Worm (Caenorhabditis elegans): ENCODE data around the gene hoe-1.

hoe-1 gene

DNA sequence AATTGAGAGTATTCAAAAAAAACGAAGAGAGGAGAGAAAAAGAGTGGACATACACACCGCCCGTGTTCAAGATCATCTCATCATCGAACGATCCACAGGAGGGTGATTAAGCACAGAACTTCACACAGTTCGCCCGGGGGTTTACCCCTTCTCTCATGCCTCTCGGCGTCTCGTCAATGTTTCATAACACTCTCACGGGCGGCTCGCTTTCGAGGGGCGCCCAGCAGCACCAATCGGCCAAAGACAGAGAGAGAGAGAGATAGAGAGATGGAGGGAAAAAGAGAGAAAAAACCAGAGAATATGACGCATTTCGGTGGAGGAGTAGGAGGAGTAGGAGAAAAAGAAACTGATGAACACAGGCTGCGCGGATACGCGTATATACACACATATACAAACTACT, 38.9 kb downstream of the hoe-1 start:
- TF ChIP-seq F49E8.2 (tag; optimal IDR thresholded peaks at IDR 0.05; ENCODE audit: borderline replicate concordance) (no peak), Y5F2A.4 (GFP tag; optimal IDR thresholded peaks at IDR 0.05) (no peak), nhr-42 (GFP tag; IDR thresholded peaks at IDR 0.05) (0 out of 2 replicates have a peak, but pooled peaks have one; percentile 48), madf-5 (GFP tag; IDR thresholded peaks at IDR 0.05) (no peak), mxl-3 (GFP tag; optimal IDR thresholded peaks at IDR 0.05) (peak; percentile 90), T26A8.4 (GFP tag; IDR thresholded peaks at IDR 0.05) (no peak), spr-1 (tag; optimal IDR thresholded peaks at IDR 0.05) (no peak), vab-7 (GFP tag; IDR thresholded peaks at IDR 0.05) (no peak), fos-1 (tag; optimal IDR thresholded peaks at IDR 0.05) (no peak), pha-4 (GFP tag; IDR thresholded peaks at IDR 0.05) (0 out of 2 replicates have a peak, but pooled peaks have one; percentile 15), pha-4 (tag; optimal IDR thresholded peaks at IDR 0.05) (no peak), hif-1 (tag; optimal IDR thresholded peaks at IDR 0.05) (peak in 1 of 2 experiments; percentile 42), snpc-4 (tag; optimal IDR thresholded peaks at IDR 0.05) (no peak), lin-29 (GFP tag; IDR thresholded peaks at IDR 0.05) (no peak), unc-39 (tag; optimal IDR thresholded peaks at IDR 0.05) (no peak), daf-16 (GFP tag; optimal IDR thresholded peaks at IDR 0.05) (no peak), daf-16 (tag; optimal IDR thresholded peaks at IDR 0.05) (peak; percentile 42), jun-1 (tag; optimal IDR thresholded peaks at IDR 0.05) (no peak), sdz-12 (GFP tag; optimal IDR thresholded peaks at IDR 0.05) (no peak), hmg-1.1 (GFP tag; IDR thresholded peaks at IDR 0.05) (peak; percentile 82), F44E2.7 (GFP tag; IDR thresholded peaks at IDR 0.05) (no peak), lin-38 (GFP tag; IDR thresholded peaks at IDR 0.05) (peak; percentile 67), aly-2 (tag; optimal IDR thresholded peaks at IDR 0.05) (no peak), ZK546.5 (tag; optimal IDR thresholded peaks at IDR 0.05) (no peak), lin-15B (tag; optimal IDR thresholded peaks at IDR 0.05) (no peak), F37D6.2 (tag; optimal IDR thresholded peaks at IDR 0.05) (peak; percentile 35), duxl-1 (tag; optimal IDR thresholded peaks at IDR 0.05; ENCODE audit: poor library complexity) (no peak), saeg-2 (GFP tag; IDR thresholded peaks at IDR 0.05) (no peak), skn-1 (tag; optimal IDR thresholded peaks at IDR 0.05) (no peak), lsy-2 (tag; optimal IDR thresholded peaks at IDR 0.05) (peak; percentile 47 to 77), ceh-82 (tag; optimal IDR thresholded peaks at IDR 0.05) (no peak), nhr-11 (tag; optimal IDR thresholded peaks at IDR 0.05) (peak; percentile 62), dmd-6 (GFP tag; IDR thresholded peaks at IDR 0.05) (peak; percentile 70; the same call in 1 of the 2 replicates), daf-19 (GFP tag; conservative IDR thresholded peaks at IDR 0.05) (no peak), ztf-11 (tag; optimal IDR thresholded peaks at IDR 0.05) (no peak), madf-9 (GFP tag; conservative IDR thresholded peaks at IDR 0.05) (no peak), lin-13 (GFP tag; optimal IDR thresholded peaks at IDR 0.05) (peak; percentile 68), nhr-41 (GFP tag; IDR thresholded peaks at IDR 0.05) (no peak), rbr-2 (tag; optimal IDR thresholded peaks at IDR 0.05) (peak; percentile 56), arid-1 (GFP tag; conservative IDR thresholded peaks at IDR 0.05) (peak; percentile 43; the same call in 1 of the 2 replicates), dmd-9 (GFP tag; IDR thresholded peaks at IDR 0.05) (0 out of 2 replicates have a peak, but pooled peaks have one; percentile 37), D1046.2 (GFP tag; IDR thresholded peaks at IDR 0.05) (0 out of 2 replicates have a peak, but pooled peaks have one; percentile 33), ceh-32 (tag; optimal IDR thresholded peaks at IDR 0.05; ENCODE audit: poor library complexity) (no peak), nhr-237 (tag; optimal IDR thresholded peaks at IDR 0.05) (no peak), ces-1 (GFP tag; optimal IDR thresholded peaks at IDR 0.05) (no peak), dmd-8 (GFP tag; IDR thresholded peaks at IDR 0.05) (no peak), set-16 (GFP tag; IDR thresholded peaks at IDR 0.05) (peak; percentile 73), nhr-28 (tag; optimal IDR thresholded peaks at IDR 0.05) (peak; percentile 86), mdt-29 (GFP tag; IDR thresholded peaks at IDR 0.05) (no peak), mdl-1 (tag; optimal IDR thresholded peaks at IDR 0.05) (peak in 1 of 2 experiments; percentile 56), unc-62 (GFP tag; optimal IDR thresholded peaks at IDR 0.05 in 1 of 2) (no peak), unc-62 (tag; optimal IDR thresholded peaks at IDR 0.05) (no peak)
